Worm (Caenorhabditis elegans): ENCODE measurements around the gene flp-27.

flp-27 gene

ce11 chrII:5665029-5665428, 15.8 kb upstream of the flp-27 start, which contains the start of gene C25H3.15:
C25H3.15 (plus strand) TSS chrII:5665329.
- TF ChIP-seq bed-3 (GFP tag; optimal IDR thresholded peaks at IDR 0.05) (no peak), nhr-76 (tag; optimal IDR thresholded peaks at IDR 0.05) (no peak), ceh-83 (GFP tag; optimal IDR thresholded peaks at IDR 0.05) (no peak), cnd-1 (tag; optimal IDR thresholded peaks at IDR 0.05) (no peak)

- TF ChIP-seq elt-3 (tag; optimal IDR thresholded peaks at IDR 0.05), result no peak
- TF ChIP-seq unc-62 (GFP tag; optimal IDR thresholded peaks at IDR 0.05), result no peak
- TF ChIP-seq nhr-2 (tag; optimal IDR thresholded peaks at IDR 0.05), result no peak
- no peak for TF ChIP-seq mls-2 (tag; optimal IDR thresholded peaks at IDR 0.05)
- no peak for TF ChIP-seq tbx-8 (GFP tag; optimal IDR thresholded peaks at IDR 0.05)
- no peak for TF ChIP-seq elt-1 (tag; optimal IDR thresholded peaks at IDR 0.05; ENCODE audit: borderline replicate concordance, insufficient read depth)
- no peak for TF ChIP-seq pha-4 (tag; optimal IDR thresholded peaks at IDR 0.05)
- no peak for TF ChIP-seq sptf-1 (tag; optimal IDR thresholded peaks at IDR 0.05)
- TF ChIP-seq mab-5 (tag; optimal IDR thresholded peaks at IDR 0.05), result no peak
- TF ChIP-seq ceh-39 (tag; optimal IDR thresholded peaks at IDR 0.05), result no peak
- no peak for TF ChIP-seq ces-1 (GFP tag; optimal IDR thresholded peaks at IDR 0.05)
- no peak for TF ChIP-seq nhr-28 (tag; optimal IDR thresholded peaks at IDR 0.05)
- no peak for TF ChIP-seq nhr-76 (tag; optimal IDR thresholded peaks at IDR 0.05)
- no peak for TF ChIP-seq flh-1 (GFP tag; optimal IDR thresholded peaks at IDR 0.05)
- TF ChIP-seq lsy-2 (tag; optimal IDR thresholded peaks at IDR 0.05), result no peak
- TF ChIP-seq nhr-12 (tag; optimal IDR thresholded peaks at IDR 0.05), result no peak
- no peak for TF ChIP-seq snpc-4 (tag; optimal IDR thresholded peaks at IDR 0.05)
- no peak for TF ChIP-seq zip-8 (tag; optimal IDR thresholded peaks at IDR 0.05)
- TF ChIP-seq unc-120 (tag; optimal IDR thresholded peaks at IDR 0.05; ENCODE audit: poor library complexity, severe bottlenecking), result no peak
Observed at ce11 chrII:5665991-5666390, 14.8 kb upstream of the flp-27 start, which contains the start of gene C25H3.16. C25H3.16 (plus strand) TSS chrII:5666291.

DNA sequence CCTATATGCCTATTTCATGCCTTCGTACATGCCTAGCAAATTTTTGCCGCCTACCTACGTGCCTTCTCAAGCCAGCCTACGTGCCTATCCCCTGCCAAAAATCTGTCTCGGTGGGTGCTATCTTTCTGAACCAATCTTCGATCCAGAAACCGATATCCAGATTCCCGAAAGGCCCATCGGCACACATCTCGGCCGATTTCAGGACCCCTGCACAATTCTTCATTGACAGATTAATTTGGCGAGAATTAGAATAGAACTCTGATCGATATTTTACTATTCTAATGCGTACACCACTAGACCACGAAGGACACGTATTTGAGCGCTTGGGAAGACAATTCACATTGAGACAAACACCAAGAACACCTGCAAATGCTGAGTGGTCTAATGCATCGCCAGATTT, 13.3 kb upstream of the flp-27 start:
- TF ChIP-seq ceh-39 (tag; optimal IDR thresholded peaks at IDR 0.05) (peak; percentile 70), drap-1 (GFP tag; optimal IDR thresholded peaks at IDR 0.05) (peak; percentile 55), lin-13 (tag; optimal IDR thresholded peaks at IDR 0.05) (no peak), elt-1 (tag; optimal IDR thresholded peaks at IDR 0.05; ENCODE audit: borderline replicate concordance, insufficient read depth) (peak; percentile 52), sem-2 (GFP tag; optimal IDR thresholded peaks at IDR 0.05) (peak; percentile 50)

DNA sequence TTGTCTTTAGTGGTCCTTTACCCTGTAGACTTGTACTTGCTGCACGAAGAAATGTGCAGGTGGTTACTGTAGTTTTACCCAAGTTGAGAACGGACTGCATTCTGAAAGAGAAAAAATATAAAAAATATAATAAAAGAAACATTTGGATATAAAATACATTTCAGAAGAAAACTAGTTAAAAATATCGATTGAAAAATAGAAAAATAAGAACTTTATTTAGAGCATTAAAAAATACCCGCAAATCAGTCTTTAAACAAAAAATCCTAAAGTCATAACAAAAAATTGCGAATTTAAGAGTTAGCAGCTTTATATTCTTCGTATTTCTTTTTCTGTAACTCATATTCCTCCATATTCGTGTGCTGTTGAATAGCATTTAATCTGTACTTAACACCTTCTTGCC, 12.0 kb upstream of the flp-27 start, which contains the start of gene C25H3.7:
Gene C25H3.7, minus strand, starts transcription at position 101 of the 400 bp plus-strand sequence.
- TF ChIP-seq drap-1 (GFP tag; optimal IDR thresholded peaks at IDR 0.05), result no peak
- TF ChIP-seq unc-39 (tag; optimal IDR thresholded peaks at IDR 0.05), result no peak
- TF ChIP-seq sem-2 (GFP tag; optimal IDR thresholded peaks at IDR 0.05), result no peak
- TF ChIP-seq ham-2 (GFP tag; optimal IDR thresholded peaks at IDR 0.05), result no peak
- TF ChIP-seq unc-120 (tag; optimal IDR thresholded peaks at IDR 0.05; ENCODE audit: poor library complexity, severe bottlenecking), result no peak
- no peak for TF ChIP-seq mls-2 (tag; optimal IDR thresholded peaks at IDR 0.05)
- no peak for TF ChIP-seq ceh-43 (GFP tag; optimal IDR thresholded peaks at IDR 0.05)
- no peak for TF ChIP-seq sptf-1 (tag; optimal IDR thresholded peaks at IDR 0.05)
- no peak for TF ChIP-seq lin-32 (GFP tag; optimal IDR thresholded peaks at IDR 0.05)
- TF ChIP-seq blmp-1 (tag; optimal IDR thresholded peaks at IDR 0.05), result no peak
- TF ChIP-seq tbx-8 (GFP tag; optimal IDR thresholded peaks at IDR 0.05), result no peak
- no peak for TF ChIP-seq nhr-76 (tag; optimal IDR thresholded peaks at IDR 0.05)
- TF ChIP-seq hlh-1 (tag; optimal IDR thresholded peaks at IDR 0.05), result no peak
- no peak for TF ChIP-seq nhr-2 (tag; optimal IDR thresholded peaks at IDR 0.05)
- TF ChIP-seq ceh-39 (tag; optimal IDR thresholded peaks at IDR 0.05), result no peak
- TF ChIP-seq ztf-11 (tag; optimal IDR thresholded peaks at IDR 0.05), result no peak
- TF ChIP-seq cnd-1 (tag; optimal IDR thresholded peaks at IDR 0.05), result no peak
- TF ChIP-seq nhr-12 (tag; optimal IDR thresholded peaks at IDR 0.05), result no peak

DNA sequence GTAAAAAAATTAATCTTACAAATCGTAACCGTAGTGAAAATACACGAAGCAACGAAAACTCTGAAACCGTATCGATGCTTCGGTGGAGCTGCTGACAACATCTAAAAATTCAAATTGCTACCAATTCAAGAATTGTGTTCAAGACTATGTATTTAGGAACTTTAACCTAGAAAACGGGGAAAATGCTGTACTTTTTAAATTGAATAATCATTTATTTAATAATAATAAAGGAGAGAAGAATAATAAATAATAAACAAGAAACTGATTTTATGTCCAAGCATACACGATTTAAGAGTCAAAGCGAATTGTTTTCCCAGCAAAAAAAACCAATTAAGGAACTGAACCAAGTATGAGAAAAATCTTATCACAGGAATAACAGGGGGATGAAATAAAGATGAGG, 11.2 kb upstream of the flp-27 start, which contains the start of gene C25H3.17:
Gene C25H3.17, minus strand, starts transcription at position 101 of the 400 bp plus-strand sequence.
- TF ChIP-seq snpc-4 (tag; optimal IDR thresholded peaks at IDR 0.05) (no peak), ceh-83 (GFP tag; optimal IDR thresholded peaks at IDR 0.05) (no peak), pha-4 (tag; optimal IDR thresholded peaks at IDR 0.05) (no peak), nhr-12 (tag; optimal IDR thresholded peaks at IDR 0.05) (no peak), zip-8 (tag; optimal IDR thresholded peaks at IDR 0.05) (no peak), ztf-11 (tag; optimal IDR thresholded peaks at IDR 0.05) (no peak), lin-13 (tag; optimal IDR thresholded peaks at IDR 0.05) (no peak), unc-62 (GFP tag; optimal IDR thresholded peaks at IDR 0.05) (no peak), tbx-8 (GFP tag; optimal IDR thresholded peaks at IDR 0.05) (no peak), blmp-1 (tag; optimal IDR thresholded peaks at IDR 0.05) (no peak), nhr-237 (tag; optimal IDR thresholded peaks at IDR 0.05) (no peak)
